Worm (Caenorhabditis elegans) whole organism, midembryonic: ENCODE measurements around the gene F57G12.1.

Experiments
- cog-1 ChIP-seq: sonication (generic microtip); optimal IDR thresholded peaks from 2 replicates; lab custom pipeline; 2016; ENCODE audit warnings: missing genetic modification characterization, missing compliant biosample characterization
- flt-1 ChIP-seq: fragments of 200-800 bp; sonication (Bioruptor generic); IDR thresholded peaks from 2 replicates; pipeline ENCODE4 v1.3.6; 2022; ENCODE audit warnings: missing genetic modification characterization, missing compliant biosample characterization
- klf-2 ChIP-seq: fragments of 200-800 bp; sonication (Bioruptor generic); conservative IDR thresholded peaks from 2 replicates; pipeline ENCODE4 v1.3.6; 2022; ENCODE audit warnings: missing genetic modification reagents, missing genetic modification characterization, missing compliant biosample characterization
- med-1 ChIP-seq: sonication (generic microtip); optimal IDR thresholded peaks from 2 replicates; lab custom pipeline; 2017; ENCODE audit warnings: missing genetic modification characterization, mild to moderate bottlenecking, missing compliant biosample characterization, antibody characterized with exemption, missing genetic modification reagents; ENCODE audit not compliant: insufficient read depth
- tab-1 ChIP-seq: fragments of 200-800 bp; sonication (Bioruptor generic); IDR thresholded peaks from 2 replicates; pipeline ENCODE4 v1.3.6; 2022; ENCODE audit warnings: missing genetic modification characterization, missing compliant biosample characterization
- ztf-23 ChIP-seq: fragments of 200-800 bp; sonication (Bioruptor generic); IDR thresholded peaks from 2 replicates; pipeline ENCODE4 v1.3.6; 2022; ENCODE audit warnings: missing genetic modification reagents, missing genetic modification characterization, missing compliant biosample characterization

ce11 chrX:12169390-12169789, 2.1 kb downstream of the F57G12.1 start:
- TF ChIP-seq klf-2: no peak
- TF ChIP-seq med-1 (GFP tag; lab: Kevin White, UChicago): no peak
- no peak for TF ChIP-seq tab-1 (GFP tag; lab: Robert Waterston, UW)
- no peak for TF ChIP-seq flt-1
- no peak for TF ChIP-seq cog-1 (tag; lab: Kevin White, UChicago)
- TF ChIP-seq ztf-23: no peak
